Fruit fly (Drosophila melanogaster) whole organism, wandering third instar larva: Measurements from ENCODE around the gene CG31245.

Source experiments
- CG32264 ChIP-seq: fragments of 200-800 bp; sonication (Bioruptor generic); optimal IDR thresholded peaks from 2 replicates; lab custom pipeline; 2016; ENCODE audit warnings: missing biosample characterization, missing genetic modification characterization
- CrebA ChIP-seq: fragments of 200-800 bp; sonication (Bioruptor generic); optimal IDR thresholded peaks from 2 replicates; lab custom pipeline; 2016; ENCODE audit warnings: missing biosample characterization, mild to moderate bottlenecking, missing genetic modification characterization, borderline replicate concordance
- GATAd ChIP-seq: sonication (Bioruptor generic); optimal IDR thresholded peaks from 2 replicates; lab custom pipeline; 2016; ENCODE audit warnings: missing biosample characterization, missing genetic modification characterization
- Hr78 ChIP-seq: fragments of >200 bp; optimal IDR thresholded peaks from 2 replicates; lab custom pipeline; 2017; ENCODE audit warnings: missing biosample characterization, missing genetic modification characterization
- Mio ChIP-seq: sonication (Bioruptor generic); optimal IDR thresholded peaks from 2 replicates; lab custom pipeline; 2016; ENCODE audit warnings: missing biosample characterization, missing genetic modification characterization
- OdsH ChIP-seq: fragments of 200-800 bp; sonication (Bioruptor generic); optimal IDR thresholded peaks from 2 replicates; lab custom pipeline; 2016; ENCODE audit warnings: missing biosample characterization, mild to moderate bottlenecking, missing genetic modification characterization
- dmrt93B ChIP-seq: fragments of 200-800 bp; sonication (Bioruptor generic); optimal IDR thresholded peaks from 2 replicates; lab custom pipeline; 2018; ENCODE audit warnings: missing biosample characterization, mild to moderate bottlenecking, missing genetic modification characterization
- fru ChIP-seq: fragments of 200-800 bp; sonication (Bioruptor generic); optimal IDR thresholded peaks from 3 replicates; lab custom pipeline; 2016; ENCODE audit warnings: missing biosample characterization, mild to moderate bottlenecking, missing genetic modification characterization
- pan ChIP-seq: fragments of >200 bp; optimal IDR thresholded peaks from 2 replicates; lab custom pipeline; 2017
- usp ChIP-seq: fragments of >200 bp; optimal IDR thresholded peaks from 2 replicates; lab custom pipeline; 2017; ENCODE audit warnings: missing biosample characterization, missing genetic modification characterization

- TF ChIP-seq OdsH (GFP tag; lab: Kevin White, UChicago) (no peak), CrebA (no peak), GATAd (GFP tag; lab: Kevin White, UChicago) (no peak), Hr78 (GFP tag; lab: Kevin White, UChicago) (no peak), Mio (GFP tag; lab: Kevin White, UChicago) (no peak), usp (GFP tag; lab: Kevin White, UChicago) (no peak), CG32264 (GFP tag; lab: Kevin White, UChicago) (no peak), fru (GFP tag; lab: Kevin White, UChicago) (peak; percentile 21), pan (lab: Kevin White, UChicago) (no peak), dmrt93B (no peak)
These were observed 10.6 kb upstream of the CG31245 start, which contains the start of gene CG3734 for dm6 chr3R:19387608-19388007.
